Worm (Caenorhabditis elegans) whole organism, midembryonic: ENCODE measurements around the gene scvp-1.
A peak's percentile ranks its signal among the peaks of the same experiment; 100 is the strongest.

Experiments
- T22C8.4 ChIP-seq: fragments of 200-800 bp; sonication (Bioruptor generic); IDR thresholded peaks from 2 replicates; pipeline ENCODE4 v1.3.6; 2022; ENCODE audit warnings: missing genetic modification characterization, missing compliant biosample characterization
- cog-1 ChIP-seq: sonication (generic microtip); optimal IDR thresholded peaks from 2 replicates; lab custom pipeline; 2016; ENCODE audit warnings: missing genetic modification characterization, missing compliant biosample characterization
- flt-1 ChIP-seq: fragments of 200-800 bp; sonication (Bioruptor generic); IDR thresholded peaks from 2 replicates; pipeline ENCODE4 v1.3.6; 2022; ENCODE audit warnings: missing genetic modification characterization, missing compliant biosample characterization
- klf-2 ChIP-seq: fragments of 200-800 bp; sonication (Bioruptor generic); conservative IDR thresholded peaks from 2 replicates; pipeline ENCODE4 v1.3.6; 2022; ENCODE audit warnings: missing genetic modification reagents, missing genetic modification characterization, missing compliant biosample characterization
- med-1 ChIP-seq: sonication (generic microtip); optimal IDR thresholded peaks from 2 replicates; lab custom pipeline; 2017; ENCODE audit warnings: missing genetic modification characterization, mild to moderate bottlenecking, missing compliant biosample characterization, antibody characterized with exemption, missing genetic modification reagents; ENCODE audit not compliant: insufficient read depth
- ref-1 ChIP-seq: fragments of 200-800 bp; sonication (Bioruptor generic); conservative IDR thresholded peaks from 2 replicates; pipeline ENCODE4 v1.3.6; 2022; ENCODE audit warnings: missing genetic modification reagents, missing genetic modification characterization, missing compliant biosample characterization
- tab-1 ChIP-seq: fragments of 200-800 bp; sonication (Bioruptor generic); IDR thresholded peaks from 2 replicates; pipeline ENCODE4 v1.3.6; 2022; ENCODE audit warnings: missing genetic modification characterization, missing compliant biosample characterization
- ztf-23 ChIP-seq: fragments of 200-800 bp; sonication (Bioruptor generic); IDR thresholded peaks from 2 replicates; pipeline ENCODE4 v1.3.6; 2022; ENCODE audit warnings: missing genetic modification reagents, missing genetic modification characterization, missing compliant biosample characterization
- ztf-29 ChIP-seq: fragments of 200-800 bp; sonication (Bioruptor generic); IDR thresholded peaks from 2 replicates; pipeline ENCODE4 v1.3.6; 2022; ENCODE audit warnings: missing genetic modification reagents, missing genetic modification characterization, missing compliant biosample characterization

Gene scvp-1

ce11 chrV:10955681-10956476 is 24.8 kb upstream of the scvp-1 start, which contains the start of gene F17C11.13:
Gene F17C11.13 (plus strand): TSS chrV:10955923.
- TF ChIP-seq med-1 (GFP tag; lab: Kevin White, UChicago), result no peak
- TF ChIP-seq klf-2 (GFP tag; lab: Robert Waterston, UW), result no peak
- no peak for TF ChIP-seq tab-1
- no peak for TF ChIP-seq ztf-29 (GFP tag; lab: Robert Waterston, UW)
- TF ChIP-seq ref-1, result no peak
- TF ChIP-seq T22C8.4, result no peak
- no peak for TF ChIP-seq cog-1 (tag; lab: Kevin White, UChicago)
- no peak for TF ChIP-seq flt-1 (GFP tag; lab: Robert Waterston, UW)
- no peak for TF ChIP-seq ztf-23 (GFP tag; lab: Robert Waterston, UW)

ce11 chrV:10954832-10955231 is 23.7 kb upstream of the scvp-1 start, which contains the start of gene F17C11.6:
Gene F17C11.6 (plus strand): TSS chrV:10955121.
- TF ChIP-seq ref-1 (no peak), med-1 (GFP tag; lab: Kevin White, UChicago) (no peak), T22C8.4 (no peak), ztf-23 (GFP tag; lab: Robert Waterston, UW) (no peak), cog-1 (tag; lab: Kevin White, UChicago) (no peak), ztf-29 (GFP tag; lab: Robert Waterston, UW) (no peak)

ce11 chrV:10954334-10954733 is 23.2 kb upstream of the scvp-1 start, which contains the start of gene clec-221:
Gene clec-221 (minus strand): TSS chrV:10954434.
- TF ChIP-seq flt-1 (GFP tag; lab: Robert Waterston, UW) (no peak), klf-2 (GFP tag; lab: Robert Waterston, UW) (no peak), ref-1 (no peak), tab-1 (no peak), med-1 (GFP tag; lab: Kevin White, UChicago) (no peak)

- no peak for TF ChIP-seq klf-2 (GFP tag; lab: Robert Waterston, UW)
- no peak for TF ChIP-seq ref-1
- no peak for TF ChIP-seq T22C8.4
- TF ChIP-seq ztf-23 (GFP tag; lab: Robert Waterston, UW), result no peak
These were observed 22.5 kb upstream of the scvp-1 start for ce11 chrV:10953471-10954155.

ce11 chrV:10951655-10952278 is 20.7 kb upstream of the scvp-1 start, which contains the start of gene F17C11.4:
Gene F17C11.4 (plus strand): TSS chrV:10951860.
- TF ChIP-seq T22C8.4 (no peak), ztf-23 (GFP tag; lab: Robert Waterston, UW) (peak; percentile 34; the same call in 1 of the 2 replicates), ztf-29 (GFP tag; lab: Robert Waterston, UW) (no peak), tab-1 (no peak), klf-2 (GFP tag; lab: Robert Waterston, UW) (no peak), ref-1 (no peak)

ce11 chrV:10949511-10949910 is 18.4 kb upstream of the scvp-1 start, which contains the start of gene col-153:
Gene col-153 (plus strand): TSS chrV:10949811.
- no peak for TF ChIP-seq ztf-23 (GFP tag; lab: Robert Waterston, UW)

ce11 chrV:10947930-10948329 is 16.8 kb upstream of the scvp-1 start, which contains the start of gene F17C11.2:
Gene F17C11.2 (plus strand): TSS chrV:10948230.
- no peak for TF ChIP-seq T22C8.4
- TF ChIP-seq ztf-29 (GFP tag; lab: Robert Waterston, UW), result no peak
- TF ChIP-seq tab-1, result no peak
- TF ChIP-seq cog-1 (tag; lab: Kevin White, UChicago), result no peak
- no peak for TF ChIP-seq ztf-23 (GFP tag; lab: Robert Waterston, UW)
- TF ChIP-seq klf-2 (GFP tag; lab: Robert Waterston, UW), result no peak
- no peak for TF ChIP-seq ref-1
- no peak for TF ChIP-seq med-1 (GFP tag; lab: Kevin White, UChicago)
- no peak for TF ChIP-seq flt-1 (GFP tag; lab: Robert Waterston, UW)

ce11 chrV:10947210-10947609 is 16.1 kb upstream of the scvp-1 start:
- no peak for TF ChIP-seq cog-1 (tag; lab: Kevin White, UChicago)
- TF ChIP-seq ref-1, result no peak
- no peak for TF ChIP-seq ztf-29 (GFP tag; lab: Robert Waterston, UW)
- no peak for TF ChIP-seq tab-1
- TF ChIP-seq ztf-23 (GFP tag; lab: Robert Waterston, UW), result no peak
- TF ChIP-seq T22C8.4, result no peak
- TF ChIP-seq med-1 (GFP tag; lab: Kevin White, UChicago), result no peak
- TF ChIP-seq klf-2 (GFP tag; lab: Robert Waterston, UW), result no peak
- no peak for TF ChIP-seq flt-1 (GFP tag; lab: Robert Waterston, UW)

- TF ChIP-seq klf-2 (GFP tag; lab: Robert Waterston, UW) (no peak), med-1 (GFP tag; lab: Kevin White, UChicago) (no peak), T22C8.4 (no peak)
These were observed 13.8 kb upstream of the scvp-1 start for ce11 chrV:10944903-10945302.

- TF ChIP-seq ztf-29 (GFP tag; lab: Robert Waterston, UW), result no peak
- no peak for TF ChIP-seq flt-1 (GFP tag; lab: Robert Waterston, UW)
- TF ChIP-seq ztf-23 (GFP tag; lab: Robert Waterston, UW), result no peak
- no peak for TF ChIP-seq T22C8.4
- TF ChIP-seq cog-1 (tag; lab: Kevin White, UChicago), result no peak
- TF ChIP-seq ref-1, result no peak
- no peak for TF ChIP-seq tab-1
These were observed 11.1 kb upstream of the scvp-1 start, which contains the start of gene zip-9 for ce11 chrV:10942161-10942560. Gene zip-9 (plus strand): TSS chrV:10942461.
